Worm (Caenorhabditis elegans): ENCODE data around the gene hlh-6.

ce11 chrII:9617039-9617901 is 2.6 kb upstream of the hlh-6 start, which contains the start of gene hal-3:
- TF ChIP-seq flt-1 (GFP tag; IDR thresholded peaks at IDR 0.05) (no peak), ref-1 (GFP tag; conservative IDR thresholded peaks at IDR 0.05) (no peak), med-1 (GFP tag; optimal IDR thresholded peaks at IDR 0.05; ENCODE audit: insufficient read depth) (no peak), ztf-29 (GFP tag; IDR thresholded peaks at IDR 0.05) (no peak)
